Worm (Caenorhabditis elegans) whole organism, mixed stage, embryonic: ENCODE data around the gene D1046.16.

Source experiments
- ham-2 ChIP-seq: fragments of 200-800 bp; sonication (Bioruptor generic); optimal IDR thresholded peaks from 2 replicates; lab custom pipeline; 2018; ENCODE audit warnings: mild to moderate bottlenecking, missing genetic modification characterization, missing compliant biosample characterization
- lin-13 ChIP-seq: fragments of 150-350 bp; optimal IDR thresholded peaks from 2 replicates; lab custom pipeline; 2014; ENCODE audit warnings: missing biosample characterization, missing genetic modification characterization
- nhr-12 ChIP-seq: fragments of 150-350 bp; optimal IDR thresholded peaks from 2 replicates; lab custom pipeline; 2014; ENCODE audit warnings: missing biosample characterization, missing genetic modification characterization
- nhr-237 ChIP-seq: fragments of 150-350 bp; optimal IDR thresholded peaks from 2 replicates; lab custom pipeline; 2014; ENCODE audit warnings: missing biosample characterization, missing genetic modification characterization
- tbx-8 ChIP-seq: fragments of 200-800 bp; sonication (Bioruptor generic); optimal IDR thresholded peaks from 2 replicates; lab custom pipeline; 2018; ENCODE audit warnings: mild to moderate bottlenecking, missing genetic modification characterization, moderate library complexity, missing compliant biosample characterization
- unc-39 ChIP-seq: fragments of 150-350 bp; optimal IDR thresholded peaks from 2 replicates; lab custom pipeline; 2014; ENCODE audit warnings: missing biosample characterization, missing genetic modification characterization

ce11 chrIV:8906743-8907142, 15.2 kb upstream of the D1046.16 start, which contains the start of gene C27B7.7:
- no peak for TF ChIP-seq nhr-237 (tag; lab: Kevin White, UChicago)
- no peak for TF ChIP-seq nhr-12 (tag; lab: Kevin White, UChicago)
- no peak for TF ChIP-seq unc-39 (tag; lab: Kevin White, UChicago)
- TF ChIP-seq tbx-8 (GFP tag; lab: Kevin White, UChicago), result no peak
- no peak for TF ChIP-seq lin-13 (tag; lab: Kevin White, UChicago)
- no peak for TF ChIP-seq ham-2
